Worm (Caenorhabditis elegans) whole organism, L3 larva: Measurements from ENCODE around the gene F58A6.5.

Experiments
- R02D3.7 ChIP-seq: fragments of 150-350 bp; optimal IDR thresholded peaks from 2 replicates; lab custom pipeline; 2014; ENCODE audit warnings: missing biosample characterization, missing genetic modification characterization
- aly-2 ChIP-seq: fragments of 150-350 bp; optimal IDR thresholded peaks from 2 replicates; lab custom pipeline; 2014; ENCODE audit warnings: missing biosample characterization, missing genetic modification characterization
- ceh-16 ChIP-seq: sonication (generic microtip); optimal IDR thresholded peaks from 2 replicates; lab custom pipeline; 2017; ENCODE audit warnings: missing biosample characterization, missing genetic modification characterization
- daf-12 ChIP-seq: fragments of 150-350 bp; optimal IDR thresholded peaks from 2 replicates; lab custom pipeline; 2014; ENCODE audit warnings: missing biosample characterization, missing genetic modification reagents, missing genetic modification characterization
- egl-27 ChIP-seq: sonication (generic microtip); optimal IDR thresholded peaks from 4 replicates; lab custom pipeline; 2017; ENCODE audit warnings: missing biosample characterization, missing genetic modification reagents, missing genetic modification characterization
- egl-5 ChIP-seq: fragments of 150-350 bp; optimal IDR thresholded peaks from 2 replicates; lab custom pipeline; 2017; ENCODE audit warnings: missing biosample characterization, missing genetic modification reagents, missing genetic modification characterization, inconsistent platforms
- elt-1 ChIP-seq: fragments of 150-350 bp; optimal IDR thresholded peaks from 2 replicates; lab custom pipeline; 2014; ENCODE audit warnings: missing biosample characterization, missing genetic modification characterization
- elt-2 ChIP-seq: sonication (generic microtip); optimal IDR thresholded peaks from 2 replicates; lab custom pipeline; 2016; ENCODE audit warnings: missing genetic modification reagents, mild to moderate bottlenecking, missing genetic modification characterization, missing compliant biosample characterization
- eor-1 ChIP-seq, 2 experiments: fragments of 150-350 bp; optimal IDR thresholded peaks; 2 replicates each; lab custom pipeline; 2014 to 2018; ENCODE audit warnings: missing biosample characterization in 2 of 2, missing genetic modification characterization in 2 of 2
- fkh-10 ChIP-seq: sonication (generic microtip); optimal IDR thresholded peaks from 2 replicates; lab custom pipeline; 2017; ENCODE audit warnings: missing biosample characterization, missing genetic modification reagents, missing genetic modification characterization
- fkh-2 ChIP-seq: fragments of 150-350 bp; optimal IDR thresholded peaks from 2 replicates; lab custom pipeline; 2014; ENCODE audit warnings: missing biosample characterization, missing genetic modification reagents, missing genetic modification characterization
- fos-1 ChIP-seq: fragments of 150-350 bp; optimal IDR thresholded peaks from 2 replicates; lab custom pipeline; 2014; ENCODE audit warnings: missing biosample characterization, missing genetic modification characterization
- hmg-11 ChIP-seq: sonication (generic microtip); optimal IDR thresholded peaks from 2 replicates; lab custom pipeline; 2016; ENCODE audit warnings: missing genetic modification characterization, missing compliant biosample characterization
- jun-1 ChIP-seq: fragments of 150-350 bp; optimal IDR thresholded peaks from 2 replicates; lab custom pipeline; 2014; ENCODE audit warnings: missing biosample characterization, missing genetic modification reagents, missing genetic modification characterization
- lin-39 ChIP-seq: fragments of 150-350 bp; optimal IDR thresholded peaks from 2 replicates; lab custom pipeline; 2018; ENCODE audit warnings: missing biosample characterization, missing genetic modification reagents, missing genetic modification characterization
- mdl-1 ChIP-seq: fragments of 150-350 bp; optimal IDR thresholded peaks from 2 replicates; lab custom pipeline; 2014; ENCODE audit warnings: missing biosample characterization, missing genetic modification characterization
- nfya-1 ChIP-seq: sonication (generic microtip); optimal IDR thresholded peaks from 2 replicates; lab custom pipeline; 2017; ENCODE audit warnings: missing genetic modification characterization, mild to moderate bottlenecking, missing compliant biosample characterization, antibody characterized with exemption, moderate library complexity; ENCODE audit not compliant: insufficient read depth
- nhr-11 ChIP-seq: fragments of 150-350 bp; optimal IDR thresholded peaks from 2 replicates; lab custom pipeline; 2014; ENCODE audit warnings: missing biosample characterization, missing genetic modification characterization
- nhr-237 ChIP-seq: fragments of 150-350 bp; optimal IDR thresholded peaks from 2 replicates; lab custom pipeline; 2014; ENCODE audit warnings: missing biosample characterization, missing genetic modification characterization
- nhr-25 ChIP-seq: sonication (generic microtip); optimal IDR thresholded peaks from 2 replicates; lab custom pipeline; 2017; ENCODE audit warnings: missing biosample characterization, missing genetic modification characterization
- nhr-28 ChIP-seq: fragments of 150-350 bp; optimal IDR thresholded peaks from 2 replicates; lab custom pipeline; 2014; ENCODE audit warnings: missing biosample characterization, missing genetic modification characterization
- nhr-43 ChIP-seq: sonication (generic microtip); optimal IDR thresholded peaks from 2 replicates; lab custom pipeline; 2016; ENCODE audit warnings: mild to moderate bottlenecking, missing genetic modification characterization, missing compliant biosample characterization; ENCODE audit not compliant: poor library complexity, severe bottlenecking
- nhr-67 ChIP-seq: fragments of 150-350 bp; optimal IDR thresholded peaks from 2 replicates; lab custom pipeline; 2014; ENCODE audit warnings: missing biosample characterization, missing genetic modification characterization
- pha-4 ChIP-seq: fragments of 150-350 bp; optimal IDR thresholded peaks from 2 replicates; lab custom pipeline; 2014; ENCODE audit warnings: missing biosample characterization, missing genetic modification reagents, missing genetic modification characterization
- pqm-1 ChIP-seq: fragments of 150-350 bp; optimal IDR thresholded peaks from 2 replicates; lab custom pipeline; 2017; ENCODE audit warnings: missing biosample characterization, missing genetic modification characterization, inconsistent platforms
- sea-2 ChIP-seq: fragments of 150-350 bp; sonication (generic microtip); optimal IDR thresholded peaks from 4 replicates; lab custom pipeline; 2014; ENCODE audit warnings: missing biosample characterization, missing genetic modification reagents, missing genetic modification characterization
- skn-1 ChIP-seq: fragments of 150-350 bp; optimal IDR thresholded peaks from 2 replicates; lab custom pipeline; 2014; ENCODE audit warnings: missing biosample characterization, missing genetic modification characterization
- snpc-4 ChIP-seq: fragments of 150-350 bp; optimal IDR thresholded peaks from 2 replicates; lab custom pipeline; 2014; ENCODE audit warnings: missing biosample characterization, missing genetic modification characterization
- unc-62 ChIP-seq: fragments of 150-350 bp; sonication (generic microtip); optimal IDR thresholded peaks from 4 replicates; lab custom pipeline; 2014; ENCODE audit warnings: missing biosample characterization, missing genetic modification reagents, missing genetic modification characterization
- zag-1 ChIP-seq: fragments of 150-350 bp; optimal IDR thresholded peaks from 2 replicates; lab custom pipeline; 2014; ENCODE audit warnings: missing biosample characterization, missing genetic modification characterization
- ztf-11 ChIP-seq: fragments of 150-350 bp; optimal IDR thresholded peaks from 2 replicates; lab custom pipeline; 2014; ENCODE audit warnings: missing biosample characterization, missing genetic modification characterization

The F58A6.5 gene

ce11 chrII:5103784-5104457 is 44.3 kb downstream of the F58A6.5 start, which contains the start of the genes C04G6.11 and mpk-2:
Gene C04G6.11, minus strand, starts transcription at chrII:5103834.
Gene mpk-2, plus strand, starts transcription at chrII:5104118.
- no peak for TF ChIP-seq fkh-2 (tag; lab: Kevin White, UChicago)
- no peak for TF ChIP-seq nhr-11 (tag; lab: Kevin White, UChicago)
- no peak for TF ChIP-seq sea-2 (GFP tag; lab: Kevin White, UChicago)
- no peak for TF ChIP-seq unc-62 (GFP tag; lab: Kevin White, UChicago)
- no peak for TF ChIP-seq nhr-28
- no peak for TF ChIP-seq nhr-237 (tag; lab: Kevin White, UChicago)
- peak; percentile 99 for TF ChIP-seq elt-2
- TF ChIP-seq ztf-11 (tag; lab: Kevin White, UChicago) = no peak
- no peak for TF ChIP-seq aly-2 (tag; lab: Kevin White, UChicago)
- TF ChIP-seq egl-5 (tag; lab: Kevin White, UChicago) = no peak
- TF ChIP-seq nhr-43 (tag; lab: Kevin White, UChicago) = no peak
- no peak for TF ChIP-seq hmg-11
- no peak for TF ChIP-seq fkh-10 (GFP tag; lab: Kevin White, UChicago)
- peak; percentile 27 for TF ChIP-seq pha-4
- no peak for TF ChIP-seq daf-12 (tag; lab: Kevin White, UChicago)
- TF ChIP-seq R02D3.7 = no peak
- TF ChIP-seq pqm-1 (tag; lab: Kevin White, UChicago) = peak; percentile 42
- TF ChIP-seq jun-1 = peak; percentile 33

- TF ChIP-seq elt-1 = peak; percentile 88
- no peak for TF ChIP-seq ceh-16 (tag; lab: Kevin White, UChicago)
- TF ChIP-seq nhr-25 = peak; percentile 3
- no peak for TF ChIP-seq elt-2
Observed at ce11 chrII:5103189-5103588, 45.1 kb downstream of the F58A6.5 start.

ce11 chrII:5101701-5102100 is 46.5 kb downstream of the F58A6.5 start, which contains the start of the genes idpb-3 and idpb-1:
Gene idpb-3, minus strand, starts transcription at chrII:5101801.
Gene idpb-1, plus strand, starts transcription at chrII:5101984.
- TF ChIP-seq nhr-67 (tag; lab: Kevin White, UChicago) (no peak), egl-27 (tag; lab: Kevin White, UChicago) (no peak), snpc-4 (tag; lab: Kevin White, UChicago) (no peak), nhr-11 (tag; lab: Kevin White, UChicago) (no peak), unc-62 (GFP tag; lab: Kevin White, UChicago) (no peak), mdl-1 (tag; lab: Kevin White, UChicago) (no peak), aly-2 (tag; lab: Kevin White, UChicago) (no peak)

ce11 chrII:5099649-5100048 is 48.6 kb downstream of the F58A6.5 start, which contains the start of gene C04G6.6:
Gene C04G6.6, minus strand, starts transcription at chrII:5099749.
- no peak for TF ChIP-seq fos-1 (tag; lab: Kevin White, UChicago)
- TF ChIP-seq lin-39 (tag; lab: Kevin White, UChicago) = no peak
- no peak for TF ChIP-seq zag-1 (tag; lab: Kevin White, UChicago)
- TF ChIP-seq nhr-28 = no peak
- TF ChIP-seq eor-1 (tag; optimal IDR thresholded peaks at IDR 0.05; lab: Kevin White, UChicago) = no peak
- TF ChIP-seq skn-1 (tag; lab: Kevin White, UChicago) = no peak

ce11 chrII:5099034-5099433 is 49.2 kb downstream of the F58A6.5 start:
- TF ChIP-seq ceh-16 (tag; lab: Kevin White, UChicago) (no peak), nfya-1 (tag; lab: Kevin White, UChicago) (peak; percentile 86)
